Worm (Caenorhabditis elegans) whole organism, L4/young adult: Measurements from ENCODE around the gene T10B5.3.
"Not testable (repeated sequence)": the region's sequence is repeated elsewhere in the genome, so short reads cannot be mapped to it uniquely, and the experiment has no call there.

Source experiments
- dao-5 ChIP-seq: sonication (generic microtip); optimal IDR thresholded peaks from 2 replicates; lab custom pipeline; 2016; ENCODE audit warnings: missing genotype, missing genetic modification characterization, moderate library complexity, missing compliant biosample characterization
- him-1 ChIP-seq: sonication (generic microtip); optimal IDR thresholded peaks from 2 replicates; lab custom pipeline; 2016; ENCODE audit warnings: missing genotype, missing genetic modification reagents, missing genetic modification characterization, missing compliant biosample characterization

- not testable (repeated sequence) for TF ChIP-seq dao-5, him-1 (tag; lab: Kevin White, UChicago)
These were observed 54.8 kb downstream of the T10B5.3 start, which contains the start of gene Y46H3A.5 for ce11 chrV:1814784-1815183.
